Fruit fly (Drosophila melanogaster): ENCODE results near the gene IntS12.

The IntS12 gene

DNA sequence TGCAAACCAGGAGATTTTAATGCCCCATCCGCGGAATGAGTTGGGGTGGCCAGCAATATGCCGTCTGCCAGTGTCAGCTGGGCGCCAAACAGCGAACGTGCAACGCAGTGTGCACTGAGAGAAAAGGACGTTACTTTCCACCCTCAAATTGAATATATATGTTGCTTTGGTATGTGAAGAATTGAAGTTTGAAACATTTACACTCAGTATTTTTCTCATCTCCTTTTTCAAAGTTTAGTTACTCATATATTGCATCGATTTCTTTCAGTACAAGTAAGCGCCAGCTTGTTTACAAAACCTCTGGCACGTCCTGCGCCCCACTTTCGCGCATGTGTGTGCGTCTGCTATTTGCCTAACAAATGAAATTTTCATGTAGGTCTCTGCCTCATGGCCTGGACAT, 3.9 kb upstream of the IntS12 start (continued):
- no peak for TF ChIP-seq CG1529 (GFP tag; optimal IDR thresholded peaks at IDR 0.05)
- TF ChIP-seq Dip2 (GFP tag; IDR thresholded peaks at IDR 0.05): no peak
- TF ChIP-seq CG7963 (GFP tag; IDR thresholded peaks at IDR 0.05; ENCODE audit: partially characterized antibody): no peak
- no peak for TF ChIP-seq tup (GFP tag; optimal IDR thresholded peaks at IDR 0.05)
- TF ChIP-seq croc (GFP tag; conservative IDR thresholded peaks at IDR 0.05): no peak; the same call in 2 of the 3 replicates
- TF ChIP-seq CG3726 (GFP tag; IDR thresholded peaks at IDR 0.05): peak; percentile 66; the same call in 1 of the 3 replicates
- TF ChIP-seq CG17359 (tag; optimal IDR thresholded peaks at IDR 0.05): peak; percentile 52
- TF ChIP-seq gsb (GFP tag; IDR thresholded peaks at IDR 0.05): no peak
- no peak for TF ChIP-seq hth (optimal IDR thresholded peaks at IDR 0.05)
- no peak for TF ChIP-seq CG16863 (GFP tag; optimal IDR thresholded peaks at IDR 0.05)
- no peak for TF ChIP-seq so (GFP tag; IDR thresholded peaks at IDR 0.05)
- no peak for TF ChIP-seq CG7928 (GFP tag; optimal IDR thresholded peaks at IDR 0.05)
- no peak for TF ChIP-seq Gsc (GFP tag; IDR thresholded peaks at IDR 0.05)
- peak; percentile 61; the same call in 2 of the 3 replicates for TF ChIP-seq H15 (GFP tag; IDR thresholded peaks at IDR 0.05)
- TF ChIP-seq tll (GFP tag; optimal IDR thresholded peaks at IDR 0.05): no peak
- no peak for TF ChIP-seq CG15011 (GFP tag; optimal IDR thresholded peaks at IDR 0.05)
- TF ChIP-seq klu (GFP tag; IDR thresholded peaks at IDR 0.05): no peak
- TF ChIP-seq Elba2 (GFP tag; optimal IDR thresholded peaks at IDR 0.05): no peak
- no peak for TF ChIP-seq cad (GFP tag; optimal IDR thresholded peaks at IDR 0.05)
- peak; percentile 82 for TF ChIP-seq Xrp1 (GFP tag; IDR thresholded peaks at IDR 0.05)
- TF ChIP-seq CHES-1-like (GFP tag; optimal IDR thresholded peaks at IDR 0.05): no peak
- TF ChIP-seq YL-1 (GFP tag; optimal IDR thresholded peaks at IDR 0.05): no peak
- TF ChIP-seq vfl (GFP tag; optimal IDR thresholded peaks at IDR 0.05): no peak
- TF ChIP-seq CG12104 (GFP tag; optimal IDR thresholded peaks at IDR 0.05): no peak
- no peak for TF ChIP-seq pfk (GFP tag; optimal IDR thresholded peaks at IDR 0.05)
- peak; percentile 80 for TF ChIP-seq sisA (GFP tag; IDR thresholded peaks at IDR 0.05)
- no peak for TF ChIP-seq Max (GFP tag; optimal IDR thresholded peaks at IDR 0.05)
- peak; percentile 33 for TF ChIP-seq mam (GFP tag; optimal IDR thresholded peaks at IDR 0.05)
- peak; percentile 76 for TF ChIP-seq Dad (GFP tag; optimal IDR thresholded peaks at IDR 0.05)
- no peak for TF ChIP-seq Bgb (GFP tag; IDR thresholded peaks at IDR 0.05; ENCODE audit: partially characterized antibody)
- TF ChIP-seq CG17385 (GFP tag; optimal IDR thresholded peaks at IDR 0.05): peak; percentile 11
- no peak for TF ChIP-seq CG7745 (tag; optimal IDR thresholded peaks at IDR 0.05)
- TF ChIP-seq nerfin-1 (tag; optimal IDR thresholded peaks at IDR 0.05): no peak
- no peak for TF ChIP-seq dm (GFP tag; optimal IDR thresholded peaks at IDR 0.05)
- no peak for TF ChIP-seq HLH4C (GFP tag; IDR thresholded peaks at IDR 0.05; ENCODE audit: partially characterized antibody)
- TF ChIP-seq CG33557 (GFP tag; optimal IDR thresholded peaks at IDR 0.05): no peak
- no peak for TF ChIP-seq Mad (GFP tag; optimal IDR thresholded peaks at IDR 0.05)
- TF ChIP-seq Dref (GFP tag; IDR thresholded peaks at IDR 0.05): no peak
- TF ChIP-seq CG6254 (GFP tag; optimal IDR thresholded peaks at IDR 0.05): no peak
- peak; percentile 6; the same call in 1 of the 2 replicates for TF ChIP-seq Ravus (GFP tag; IDR thresholded peaks at IDR 0.05)
- peak; percentile 53; the same call in 1 of the 2 replicates for TF ChIP-seq Rx (GFP tag; IDR thresholded peaks at IDR 0.05)
- TF ChIP-seq Sry-β (GFP tag; optimal IDR thresholded peaks at IDR 0.05): no peak
- TF ChIP-seq BEAF-32 (GFP tag; optimal IDR thresholded peaks at IDR 0.05): no peak
- peak; percentile 43 for TF ChIP-seq CG6854 (GFP tag; optimal IDR thresholded peaks at IDR 0.05)
- TF ChIP-seq sima (GFP tag; optimal IDR thresholded peaks at IDR 0.05): no peak
- peak; percentile 33 for TF ChIP-seq bcd (GFP tag; optimal IDR thresholded peaks at IDR 0.05)
- no peak for TF ChIP-seq da (GFP tag; optimal IDR thresholded peaks at IDR 0.05)
- TF ChIP-seq ac (GFP tag; optimal IDR thresholded peaks at IDR 0.05): peak; percentile 4
- peak; percentile 16; the same call in 1 of the 2 replicates for TF ChIP-seq E2f2 (GFP tag; IDR thresholded peaks at IDR 0.05)
- TF ChIP-seq CG8924 (tag; optimal IDR thresholded peaks at IDR 0.05): peak; percentile 26
- peak; percentile 10; the same call in 1 of the 2 replicates for TF ChIP-seq toy (GFP tag; IDR thresholded peaks at IDR 0.05)

All from whole organism, embryonic.